Worm (Caenorhabditis elegans) whole organism, mixed stage, embryonic: ENCODE results near the gene C09G5.7.

Source experiments
- M03D4.4 ChIP-seq: sonication (generic microtip); optimal IDR thresholded peaks from 2 replicates; lab custom pipeline; 2017; ENCODE audit warnings: mild to moderate bottlenecking, missing genetic modification characterization, missing compliant biosample characterization
- bed-3 ChIP-seq: fragments of 200-800 bp; sonication (Bioruptor generic); optimal IDR thresholded peaks from 3 replicates; lab custom pipeline; 2018; ENCODE audit warnings: mild to moderate bottlenecking, missing genetic modification characterization, moderate library complexity, missing compliant biosample characterization
- blmp-1 ChIP-seq: fragments of 150-350 bp; optimal IDR thresholded peaks from 2 replicates; lab custom pipeline; 2014; ENCODE audit warnings: missing biosample characterization, missing genetic modification characterization
- ceh-39 ChIP-seq: fragments of 150-350 bp; optimal IDR thresholded peaks from 2 replicates; lab custom pipeline; 2014; ENCODE audit warnings: missing biosample characterization, missing genetic modification characterization
- ceh-43 ChIP-seq: fragments of 200-800 bp; sonication (Bioruptor generic); optimal IDR thresholded peaks from 2 replicates; lab custom pipeline; 2018; ENCODE audit warnings: mild to moderate bottlenecking, missing genetic modification characterization, moderate library complexity, missing compliant biosample characterization
- ceh-83 ChIP-seq: fragments of 200-800 bp; sonication (Bioruptor generic); optimal IDR thresholded peaks from 2 replicates; lab custom pipeline; 2018; ENCODE audit warnings: mild to moderate bottlenecking, missing genetic modification characterization, missing compliant biosample characterization
- ces-1 ChIP-seq: fragments of 150-350 bp; optimal IDR thresholded peaks from 2 replicates; lab custom pipeline; 2014; ENCODE audit warnings: missing biosample characterization, missing genetic modification reagents, missing genetic modification characterization
- cnd-1 ChIP-seq: fragments of 200-800 bp; sonication (Bioruptor generic); optimal IDR thresholded peaks from 2 replicates; lab custom pipeline; 2018; ENCODE audit warnings: mild to moderate bottlenecking, missing genetic modification characterization, missing compliant biosample characterization
- drap-1 ChIP-seq: fragments of 200-800 bp; sonication (Bioruptor generic); optimal IDR thresholded peaks from 3 replicates; lab custom pipeline; 2018; ENCODE audit warnings: mild to moderate bottlenecking, missing genetic modification characterization, missing compliant biosample characterization
- elt-3 ChIP-seq: fragments of 150-350 bp; optimal IDR thresholded peaks from 2 replicates; lab custom pipeline; 2014; ENCODE audit warnings: missing biosample characterization, missing genetic modification characterization
- flh-1 ChIP-seq: fragments of 200-800 bp; sonication (Bioruptor generic); optimal IDR thresholded peaks from 2 replicates; lab custom pipeline; 2018; ENCODE audit warnings: mild to moderate bottlenecking, missing genetic modification characterization, moderate library complexity, missing compliant biosample characterization
- ham-2 ChIP-seq: fragments of 200-800 bp; sonication (Bioruptor generic); optimal IDR thresholded peaks from 2 replicates; lab custom pipeline; 2018; ENCODE audit warnings: mild to moderate bottlenecking, missing genetic modification characterization, missing compliant biosample characterization
- hlh-1 ChIP-seq: fragments of 150-350 bp; optimal IDR thresholded peaks from 2 replicates; lab custom pipeline; 2014; ENCODE audit warnings: missing biosample characterization, missing genetic modification reagents, missing genetic modification characterization
- lin-32 ChIP-seq: fragments of 200-800 bp; sonication (Bioruptor generic); optimal IDR thresholded peaks from 2 replicates; lab custom pipeline; 2018; ENCODE audit warnings: mild to moderate bottlenecking, missing genetic modification characterization, missing compliant biosample characterization
- lsy-2 ChIP-seq: fragments of 150-350 bp; optimal IDR thresholded peaks from 2 replicates; lab custom pipeline; 2014; ENCODE audit warnings: missing biosample characterization, missing genetic modification characterization
- mab-5 ChIP-seq: fragments of 150-350 bp; optimal IDR thresholded peaks from 2 replicates; lab custom pipeline; 2014; ENCODE audit warnings: missing biosample characterization, missing genetic modification characterization
- mep-1 ChIP-seq: fragments of 150-350 bp; optimal IDR thresholded peaks from 2 replicates; lab custom pipeline; 2017; ENCODE audit warnings: missing biosample characterization, missing genetic modification reagents, missing genetic modification characterization, inconsistent platforms
- mls-2 ChIP-seq: sonication (generic microtip); optimal IDR thresholded peaks from 2 replicates; lab custom pipeline; 2016; ENCODE audit warnings: mild to moderate bottlenecking, missing genetic modification characterization, moderate library complexity, missing compliant biosample characterization
- nhr-12 ChIP-seq: fragments of 150-350 bp; optimal IDR thresholded peaks from 2 replicates; lab custom pipeline; 2014; ENCODE audit warnings: missing biosample characterization, missing genetic modification characterization
- nhr-2 ChIP-seq: fragments of 150-350 bp; optimal IDR thresholded peaks from 2 replicates; lab custom pipeline; 2014; ENCODE audit warnings: missing biosample characterization, missing genetic modification characterization
- nhr-237 ChIP-seq: fragments of 150-350 bp; optimal IDR thresholded peaks from 2 replicates; lab custom pipeline; 2014; ENCODE audit warnings: missing biosample characterization, missing genetic modification characterization
- nhr-76 ChIP-seq: sonication (generic microtip); optimal IDR thresholded peaks from 2 replicates; lab custom pipeline; 2017; ENCODE audit warnings: missing biosample characterization, missing genetic modification characterization
- pha-4 ChIP-seq: fragments of 150-350 bp; optimal IDR thresholded peaks from 2 replicates; lab custom pipeline; 2018; ENCODE audit warnings: missing biosample characterization, missing genetic modification reagents, missing genetic modification characterization
- snpc-4 ChIP-seq: fragments of 150-350 bp; optimal IDR thresholded peaks from 2 replicates; lab custom pipeline; 2014; ENCODE audit warnings: missing biosample characterization, missing genetic modification characterization
- sptf-1 ChIP-seq: sonication (generic microtip); optimal IDR thresholded peaks from 2 replicates; lab custom pipeline; 2017; ENCODE audit warnings: mild to moderate bottlenecking, missing genetic modification characterization, moderate library complexity, missing compliant biosample characterization
- tbx-8 ChIP-seq: fragments of 200-800 bp; sonication (Bioruptor generic); optimal IDR thresholded peaks from 2 replicates; lab custom pipeline; 2018; ENCODE audit warnings: mild to moderate bottlenecking, missing genetic modification characterization, moderate library complexity, missing compliant biosample characterization
- unc-120 ChIP-seq: sonication (generic microtip); optimal IDR thresholded peaks from 2 replicates; lab custom pipeline; 2017; ENCODE audit warnings: missing genetic modification characterization, missing compliant biosample characterization; ENCODE audit not compliant: poor library complexity, severe bottlenecking
- unc-39 ChIP-seq: fragments of 150-350 bp; optimal IDR thresholded peaks from 2 replicates; lab custom pipeline; 2014; ENCODE audit warnings: missing biosample characterization, missing genetic modification characterization
- unc-62 ChIP-seq: fragments of 150-350 bp; optimal IDR thresholded peaks from 2 replicates; lab custom pipeline; 2014; ENCODE audit warnings: missing biosample characterization, missing genetic modification reagents, missing genetic modification characterization
- zip-8 ChIP-seq: fragments of 150-350 bp; optimal IDR thresholded peaks from 2 replicates; lab custom pipeline; 2014; ENCODE audit warnings: missing biosample characterization, missing genetic modification characterization
- ztf-11 ChIP-seq: fragments of 150-350 bp; optimal IDR thresholded peaks from 2 replicates; lab custom pipeline; 2014; ENCODE audit warnings: missing biosample characterization, missing genetic modification characterization

Gene C09G5.7

ce11 chrII:10706038-10706437, 8.6 kb upstream of the C09G5.7 start:
- TF ChIP-seq ham-2 (GFP tag; lab: Kevin White, UChicago): no peak
- no peak for TF ChIP-seq nhr-237 (tag; lab: Kevin White, UChicago)
- no peak for TF ChIP-seq zip-8 (tag; lab: Kevin White, UChicago)
- no peak for TF ChIP-seq lin-32 (GFP tag; lab: Kevin White, UChicago)
- TF ChIP-seq lsy-2: no peak

DNA sequence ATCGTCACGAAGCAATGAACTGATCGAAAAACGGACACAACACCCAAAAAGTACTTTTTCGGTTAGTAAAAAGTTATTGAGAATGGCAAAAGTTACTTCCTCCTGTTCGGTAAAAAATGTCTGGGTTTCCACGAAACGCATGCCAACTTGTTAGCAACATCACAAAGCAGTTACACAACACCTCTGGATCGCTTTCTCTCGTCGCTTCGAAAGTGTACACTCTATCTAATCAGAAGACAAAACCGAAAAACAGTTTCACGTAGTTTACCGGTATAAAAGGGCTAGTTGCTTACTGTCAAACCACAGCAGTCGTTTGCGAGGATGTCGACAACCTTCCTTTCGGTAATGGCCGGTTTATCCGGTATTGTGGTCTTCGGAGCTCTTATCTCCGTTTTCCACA, 7.8 kb upstream of the C09G5.7 start, which contains the start of gene col-80:
TSS of gene col-80 (plus strand) at position 301 of the 400 bp plus-strand sequence.
- TF ChIP-seq cnd-1 (no peak), snpc-4 (no peak), unc-62 (no peak), flh-1 (GFP tag; lab: Kevin White, UChicago) (no peak), drap-1 (no peak), sptf-1 (tag; lab: Kevin White, UChicago) (no peak), ceh-39 (no peak), pha-4 (tag; lab: Kevin White, UChicago) (no peak), ztf-11 (tag; lab: Kevin White, UChicago) (no peak), ham-2 (GFP tag; lab: Kevin White, UChicago) (no peak)

- TF ChIP-seq ztf-11 (tag; lab: Kevin White, UChicago): no peak
- TF ChIP-seq unc-39 (tag; lab: Kevin White, UChicago): no peak
- no peak for TF ChIP-seq nhr-237 (tag; lab: Kevin White, UChicago)
- TF ChIP-seq cnd-1: no peak
- TF ChIP-seq bed-3 (GFP tag; lab: Kevin White, UChicago): no peak
- TF ChIP-seq lin-32 (GFP tag; lab: Kevin White, UChicago): no peak
- no peak for TF ChIP-seq ceh-39
These were observed 7.1 kb upstream of the C09G5.7 start for ce11 chrII:10707439-10708096.

- no peak for TF ChIP-seq nhr-2 (tag; lab: Kevin White, UChicago)
- TF ChIP-seq mab-5: no peak
- TF ChIP-seq mep-1 (tag; lab: Kevin White, UChicago): no peak
- TF ChIP-seq lsy-2: no peak
- no peak for TF ChIP-seq bed-3 (GFP tag; lab: Kevin White, UChicago)
- TF ChIP-seq elt-3 (tag; lab: Kevin White, UChicago): no peak
- TF ChIP-seq cnd-1: no peak
- TF ChIP-seq unc-62: no peak
These were observed 6.0 kb upstream of the C09G5.7 start, which contains the start of gene bli-1 for ce11 chrII:10708660-10709059. Gene bli-1, plus strand, starts transcription at chrII:10708960.

DNA sequence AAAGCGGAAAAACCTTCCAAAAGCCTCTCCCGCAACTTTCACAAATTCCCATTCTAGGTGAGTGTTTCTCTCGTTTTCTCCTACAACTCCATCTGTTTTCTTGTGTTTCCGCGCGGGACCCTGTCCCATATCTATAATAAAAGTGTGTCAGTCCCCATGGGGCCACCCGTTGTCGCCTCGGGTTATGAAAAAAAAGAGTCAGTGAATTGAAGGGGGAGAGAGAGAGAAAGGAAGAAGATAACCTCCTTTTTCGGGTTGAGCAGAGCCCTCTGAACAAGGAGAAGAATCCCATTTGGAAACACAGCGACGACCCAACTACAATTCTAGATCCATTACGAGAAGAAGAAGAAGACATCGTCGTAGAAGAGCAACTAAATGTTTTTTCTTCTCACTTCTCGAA, 2.4 kb downstream of the C09G5.7 start, which contains the start of gene C09G5.13:
TSS of gene C09G5.13 (plus strand) at position 301 of the 400 bp plus-strand sequence.
- TF ChIP-seq tbx-8 (no peak), nhr-76 (no peak), ces-1 (GFP tag; lab: Kevin White, UChicago) (no peak), M03D4.4 (tag; lab: Kevin White, UChicago) (no peak), snpc-4 (no peak), drap-1 (no peak), unc-39 (tag; lab: Kevin White, UChicago) (no peak), hlh-1 (no peak), nhr-237 (tag; lab: Kevin White, UChicago) (no peak), ceh-43 (GFP tag; lab: Kevin White, UChicago) (no peak), ceh-39 (no peak), flh-1 (GFP tag; lab: Kevin White, UChicago) (no peak), ztf-11 (tag; lab: Kevin White, UChicago) (no peak), lin-32 (GFP tag; lab: Kevin White, UChicago) (no peak), nhr-12 (no peak), unc-120 (no peak), elt-3 (tag; lab: Kevin White, UChicago) (no peak), pha-4 (tag; lab: Kevin White, UChicago) (no peak), cnd-1 (no peak)

ce11 chrII:10719931-10720330, 5.2 kb downstream of the C09G5.7 start, which contains the start of gene mks-5:
Gene mks-5, plus strand, starts transcription at chrII:10720231.
- TF ChIP-seq ceh-83 (GFP tag; lab: Kevin White, UChicago) (no peak), blmp-1 (tag; lab: Kevin White, UChicago) (no peak), unc-120 (no peak), ham-2 (GFP tag; lab: Kevin White, UChicago) (no peak), flh-1 (GFP tag; lab: Kevin White, UChicago) (no peak), ces-1 (GFP tag; lab: Kevin White, UChicago) (no peak), mls-2 (tag; lab: Kevin White, UChicago) (no peak), hlh-1 (no peak), tbx-8 (no peak), snpc-4 (no peak), lin-32 (GFP tag; lab: Kevin White, UChicago) (no peak), unc-39 (tag; lab: Kevin White, UChicago) (no peak), nhr-76 (no peak), sptf-1 (tag; lab: Kevin White, UChicago) (no peak), ceh-43 (GFP tag; lab: Kevin White, UChicago) (no peak), bed-3 (GFP tag; lab: Kevin White, UChicago) (no peak), cnd-1 (no peak)
